Worm (Caenorhabditis elegans) whole organism, L3 larva: ENCODE measurements around the gene F20G2.1.

Experiments used
- R02D3.7 ChIP-seq: fragments of 150-350 bp; optimal IDR thresholded peaks from 2 replicates; lab custom pipeline; 2014; ENCODE audit warnings: missing biosample characterization, missing genetic modification characterization
- ZK546.5 ChIP-seq: sonication (generic microtip); optimal IDR thresholded peaks from 2 replicates; lab custom pipeline; 2017; ENCODE audit warnings: missing biosample characterization, missing genetic modification characterization
- aly-2 ChIP-seq: fragments of 150-350 bp; optimal IDR thresholded peaks from 2 replicates; lab custom pipeline; 2014; ENCODE audit warnings: missing biosample characterization, missing genetic modification characterization
- ama-1 ChIP-seq: fragments of 150-350 bp; optimal IDR thresholded peaks from 2 replicates; lab custom pipeline; 2018
- ceh-16 ChIP-seq: sonication (generic microtip); optimal IDR thresholded peaks from 2 replicates; lab custom pipeline; 2017; ENCODE audit warnings: missing biosample characterization, missing genetic modification characterization
- ceh-28 ChIP-seq: fragments of 150-350 bp; optimal IDR thresholded peaks from 2 replicates; lab custom pipeline; 2014; ENCODE audit warnings: missing biosample characterization, missing genetic modification reagents, missing genetic modification characterization
- ceh-82 ChIP-seq: fragments of 150-350 bp; optimal IDR thresholded peaks from 2 replicates; lab custom pipeline; 2014; ENCODE audit warnings: missing biosample characterization, missing genetic modification characterization
- daf-12 ChIP-seq: fragments of 150-350 bp; optimal IDR thresholded peaks from 2 replicates; lab custom pipeline; 2014; ENCODE audit warnings: missing biosample characterization, missing genetic modification reagents, missing genetic modification characterization
- egl-27 ChIP-seq: sonication (generic microtip); optimal IDR thresholded peaks from 4 replicates; lab custom pipeline; 2017; ENCODE audit warnings: missing biosample characterization, missing genetic modification reagents, missing genetic modification characterization
- egl-5 ChIP-seq: fragments of 150-350 bp; optimal IDR thresholded peaks from 2 replicates; lab custom pipeline; 2017; ENCODE audit warnings: missing biosample characterization, missing genetic modification reagents, missing genetic modification characterization, inconsistent platforms
- elt-1 ChIP-seq: fragments of 150-350 bp; optimal IDR thresholded peaks from 2 replicates; lab custom pipeline; 2014; ENCODE audit warnings: missing biosample characterization, missing genetic modification characterization
- elt-2 ChIP-seq: sonication (generic microtip); optimal IDR thresholded peaks from 2 replicates; lab custom pipeline; 2016; ENCODE audit warnings: missing genetic modification reagents, mild to moderate bottlenecking, missing genetic modification characterization, missing compliant biosample characterization
- elt-3 ChIP-seq, 3 experiments: fragments of 150-350 bp in 1 of 3; sonication (generic microtip) in 2 of 3; optimal IDR thresholded peaks; 2 replicates in 2 of 3; 4 replicates in 1 of 3; lab custom pipeline; 2014 to 2017; ENCODE audit warnings: missing biosample characterization in 3 of 3, missing genetic modification characterization in 3 of 3
- eor-1 ChIP-seq, 2 experiments: fragments of 150-350 bp; optimal IDR thresholded peaks; 2 replicates each; lab custom pipeline; 2014 to 2018; ENCODE audit warnings: missing biosample characterization in 2 of 2, missing genetic modification characterization in 2 of 2
- fkh-10 ChIP-seq: sonication (generic microtip); optimal IDR thresholded peaks from 2 replicates; lab custom pipeline; 2017; ENCODE audit warnings: missing biosample characterization, missing genetic modification reagents, missing genetic modification characterization
- fkh-2 ChIP-seq: fragments of 150-350 bp; optimal IDR thresholded peaks from 2 replicates; lab custom pipeline; 2014; ENCODE audit warnings: missing biosample characterization, missing genetic modification reagents, missing genetic modification characterization
- fos-1 ChIP-seq: fragments of 150-350 bp; optimal IDR thresholded peaks from 2 replicates; lab custom pipeline; 2014; ENCODE audit warnings: missing biosample characterization, missing genetic modification characterization
- hmg-11 ChIP-seq: sonication (generic microtip); optimal IDR thresholded peaks from 2 replicates; lab custom pipeline; 2016; ENCODE audit warnings: missing genetic modification characterization, missing compliant biosample characterization
- jun-1 ChIP-seq: fragments of 150-350 bp; optimal IDR thresholded peaks from 2 replicates; lab custom pipeline; 2014; ENCODE audit warnings: missing biosample characterization, missing genetic modification reagents, missing genetic modification characterization
- lin-39 ChIP-seq: fragments of 150-350 bp; optimal IDR thresholded peaks from 2 replicates; lab custom pipeline; 2018; ENCODE audit warnings: missing biosample characterization, missing genetic modification reagents, missing genetic modification characterization
- lsy-12 ChIP-seq: sonication (generic microtip); optimal IDR thresholded peaks from 2 replicates; lab custom pipeline; 2016; ENCODE audit warnings: mild to moderate bottlenecking, missing genetic modification characterization, missing compliant biosample characterization
- mdl-1 ChIP-seq: fragments of 150-350 bp; optimal IDR thresholded peaks from 2 replicates; lab custom pipeline; 2014; ENCODE audit warnings: missing biosample characterization, missing genetic modification characterization
- mml-1 ChIP-seq: fragments of 150-350 bp; sonication (generic microtip); optimal IDR thresholded peaks from 3 replicates; lab custom pipeline; 2014; ENCODE audit warnings: missing biosample characterization, missing genetic modification characterization
- nfya-1 ChIP-seq: sonication (generic microtip); optimal IDR thresholded peaks from 2 replicates; lab custom pipeline; 2017; ENCODE audit warnings: missing genetic modification characterization, mild to moderate bottlenecking, missing compliant biosample characterization, antibody characterized with exemption, moderate library complexity; ENCODE audit not compliant: insufficient read depth
- nhr-11 ChIP-seq: fragments of 150-350 bp; optimal IDR thresholded peaks from 2 replicates; lab custom pipeline; 2014; ENCODE audit warnings: missing biosample characterization, missing genetic modification characterization
- nhr-12 ChIP-seq: fragments of 150-350 bp; optimal IDR thresholded peaks from 2 replicates; lab custom pipeline; 2014; ENCODE audit warnings: missing biosample characterization, missing genetic modification characterization
- nhr-23 ChIP-seq: fragments of 150-350 bp; optimal IDR thresholded peaks from 2 replicates; lab custom pipeline; 2014; ENCODE audit warnings: missing biosample characterization, missing genetic modification reagents, missing genetic modification characterization
- nhr-25 ChIP-seq: sonication (generic microtip); optimal IDR thresholded peaks from 2 replicates; lab custom pipeline; 2017; ENCODE audit warnings: missing biosample characterization, missing genetic modification characterization
- nhr-28 ChIP-seq: fragments of 150-350 bp; optimal IDR thresholded peaks from 2 replicates; lab custom pipeline; 2014; ENCODE audit warnings: missing biosample characterization, missing genetic modification characterization
- nhr-43 ChIP-seq: sonication (generic microtip); optimal IDR thresholded peaks from 2 replicates; lab custom pipeline; 2016; ENCODE audit warnings: mild to moderate bottlenecking, missing genetic modification characterization, missing compliant biosample characterization; ENCODE audit not compliant: poor library complexity, severe bottlenecking
- nhr-67 ChIP-seq: fragments of 150-350 bp; optimal IDR thresholded peaks from 2 replicates; lab custom pipeline; 2014; ENCODE audit warnings: missing biosample characterization, missing genetic modification characterization
- pha-4 ChIP-seq: fragments of 150-350 bp; optimal IDR thresholded peaks from 2 replicates; lab custom pipeline; 2014; ENCODE audit warnings: missing biosample characterization, missing genetic modification reagents, missing genetic modification characterization
- pqm-1 ChIP-seq: fragments of 150-350 bp; optimal IDR thresholded peaks from 2 replicates; lab custom pipeline; 2017; ENCODE audit warnings: missing biosample characterization, missing genetic modification characterization, inconsistent platforms
- sea-2 ChIP-seq: fragments of 150-350 bp; sonication (generic microtip); optimal IDR thresholded peaks from 4 replicates; lab custom pipeline; 2014; ENCODE audit warnings: missing biosample characterization, missing genetic modification reagents, missing genetic modification characterization
- skn-1 ChIP-seq: fragments of 150-350 bp; optimal IDR thresholded peaks from 2 replicates; lab custom pipeline; 2014; ENCODE audit warnings: missing biosample characterization, missing genetic modification characterization
- tbx-2 ChIP-seq: sonication (generic microtip); optimal IDR thresholded peaks from 2 replicates; lab custom pipeline; 2016; ENCODE audit warnings: mild to moderate bottlenecking, missing genetic modification characterization, missing compliant biosample characterization
- unc-62 ChIP-seq: fragments of 150-350 bp; sonication (generic microtip); optimal IDR thresholded peaks from 4 replicates; lab custom pipeline; 2014; ENCODE audit warnings: missing biosample characterization, missing genetic modification reagents, missing genetic modification characterization
- ztf-11 ChIP-seq: fragments of 150-350 bp; optimal IDR thresholded peaks from 2 replicates; lab custom pipeline; 2014; ENCODE audit warnings: missing biosample characterization, missing genetic modification characterization
- ztf-4 ChIP-seq: fragments of 150-350 bp; optimal IDR thresholded peaks from 2 replicates; lab custom pipeline; 2014; ENCODE audit warnings: missing biosample characterization, missing genetic modification characterization

The F20G2.1 gene

DNA sequence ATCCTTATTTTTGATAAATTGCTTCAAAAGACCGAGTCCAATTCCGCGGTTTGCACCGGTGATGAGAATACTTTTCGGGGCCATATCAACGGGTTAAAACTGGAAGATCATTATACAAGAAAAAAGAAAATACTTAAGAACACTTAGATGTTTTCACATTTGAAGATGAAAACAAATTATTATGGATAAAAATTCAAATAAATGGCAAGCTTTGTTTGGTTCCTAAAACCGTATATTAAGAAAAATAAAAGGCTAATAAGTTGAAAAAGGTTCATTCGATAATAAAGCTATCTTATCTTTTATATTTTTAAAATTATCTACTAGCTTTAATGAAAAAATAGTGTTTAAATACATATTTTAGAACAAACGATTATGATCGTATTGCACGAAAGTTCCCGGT is at the start of gene F20G2.1:
Gene F20G2.1 (minus strand): TSS at position 101 of the 400 bp plus-strand sequence.
- TF ChIP-seq ceh-16 (tag; lab: Kevin White, UChicago) (no peak), elt-3 (tag; optimal IDR thresholded peaks at IDR 0.05; lab: Kevin White, UChicago) (no peak), nfya-1 (tag; lab: Kevin White, UChicago) (no peak), fkh-10 (GFP tag; lab: Kevin White, UChicago) (no peak), ZK546.5 (tag; lab: Kevin White, UChicago) (no peak), lin-39 (no peak), elt-2 (tag; lab: Kevin White, UChicago) (no peak), daf-12 (no peak), nhr-67 (tag; lab: Kevin White, UChicago) (no peak), lsy-12 (tag; lab: Kevin White, UChicago) (no peak)

DNA sequence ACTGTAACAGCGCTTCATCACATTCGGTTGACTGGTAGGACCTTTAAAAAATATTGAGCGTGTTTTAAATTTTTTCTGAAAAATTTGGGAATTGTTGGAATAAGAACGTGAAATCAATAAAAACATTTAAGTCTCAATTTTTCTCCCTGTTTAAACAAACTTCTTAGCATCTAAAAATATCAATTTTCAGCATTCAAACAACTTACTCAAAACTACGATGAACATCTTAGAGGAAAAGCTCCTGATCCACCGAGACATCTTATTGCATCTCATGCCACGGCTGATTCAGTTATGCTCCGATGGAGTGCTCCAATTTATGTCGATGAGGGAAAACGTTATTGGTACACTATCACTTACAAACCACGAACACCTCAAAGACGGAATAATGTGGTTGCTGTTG is 45.8 kb upstream of the F20G2.1 start:
- TF ChIP-seq nhr-25 (no peak), elt-1 (no peak), pqm-1 (no peak), hmg-11 (tag; lab: Kevin White, UChicago) (no peak), tbx-2 (tag; lab: Kevin White, UChicago) (no peak), lsy-12 (tag; lab: Kevin White, UChicago) (no peak), nhr-43 (no peak), ceh-16 (tag; lab: Kevin White, UChicago) (no peak), egl-27 (no peak), fkh-10 (GFP tag; lab: Kevin White, UChicago) (no peak), mdl-1 (tag; lab: Kevin White, UChicago) (no peak), ztf-4 (no peak), skn-1 (tag; lab: Kevin White, UChicago) (no peak), R02D3.7 (tag; lab: Kevin White, UChicago) (no peak), nhr-11 (no peak)

DNA sequence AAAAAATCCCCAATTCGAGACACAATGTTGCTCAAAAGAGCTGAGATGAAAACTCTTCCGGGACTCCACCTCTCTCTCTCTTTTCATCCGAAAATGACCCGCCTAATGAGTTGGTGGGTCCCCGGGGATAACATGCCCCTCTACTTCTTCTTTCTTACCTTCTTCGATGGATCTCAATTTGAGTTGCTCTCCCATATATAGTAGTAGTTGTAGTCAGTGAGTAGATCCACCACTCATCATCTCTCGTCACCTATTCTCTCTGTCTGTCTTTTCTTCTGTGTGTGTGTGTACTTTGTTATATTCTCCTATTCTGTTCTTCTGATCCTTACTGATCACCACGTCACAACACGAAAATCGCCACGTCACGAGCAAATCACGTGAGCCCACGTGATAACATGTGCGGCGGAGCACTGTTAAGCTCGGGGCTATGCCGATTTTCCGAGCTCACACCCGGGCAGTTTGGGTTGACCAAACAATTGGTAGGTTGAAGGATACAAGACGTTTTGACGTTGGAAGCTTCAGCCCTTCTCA is 42.9 kb upstream of the F20G2.1 start, which contains the start of gene twk-32:
Gene twk-32 (plus strand): TSS at position 396 of the 531 bp plus-strand sequence.
- no peak for TF ChIP-seq mdl-1 (tag; lab: Kevin White, UChicago)
- no peak for TF ChIP-seq fkh-10 (GFP tag; lab: Kevin White, UChicago)
- peak; percentile 73 for TF ChIP-seq ama-1 (lab: Kevin White, UChicago)
- TF ChIP-seq pha-4, result peak; percentile 34
- peak; percentile 22 for TF ChIP-seq mml-1 (tag; lab: Kevin White, UChicago)

DNA sequence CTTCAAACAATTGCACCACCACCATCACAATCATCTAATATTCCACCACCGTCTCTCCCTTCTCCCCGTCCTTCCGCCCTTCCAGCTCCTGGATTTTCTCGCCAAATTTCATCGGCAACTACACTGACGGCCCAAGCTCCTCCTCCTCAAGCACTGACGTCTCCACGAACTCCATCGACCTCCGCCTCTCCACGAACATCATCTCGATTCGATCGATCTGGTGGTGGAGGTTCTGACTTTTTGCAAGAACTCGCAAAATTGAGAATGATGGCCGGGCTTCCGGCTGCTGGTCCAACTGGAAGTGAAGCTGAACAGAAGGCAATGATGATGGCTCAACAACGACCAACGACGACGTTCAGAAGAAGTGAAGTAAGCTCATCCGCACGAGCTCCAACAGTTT is 40.7 kb upstream of the F20G2.1 start:
- TF ChIP-seq ama-1 (lab: Kevin White, UChicago), result peak; percentile 36
- no peak for TF ChIP-seq hmg-11 (tag; lab: Kevin White, UChicago)
- TF ChIP-seq nhr-11, result no peak

DNA sequence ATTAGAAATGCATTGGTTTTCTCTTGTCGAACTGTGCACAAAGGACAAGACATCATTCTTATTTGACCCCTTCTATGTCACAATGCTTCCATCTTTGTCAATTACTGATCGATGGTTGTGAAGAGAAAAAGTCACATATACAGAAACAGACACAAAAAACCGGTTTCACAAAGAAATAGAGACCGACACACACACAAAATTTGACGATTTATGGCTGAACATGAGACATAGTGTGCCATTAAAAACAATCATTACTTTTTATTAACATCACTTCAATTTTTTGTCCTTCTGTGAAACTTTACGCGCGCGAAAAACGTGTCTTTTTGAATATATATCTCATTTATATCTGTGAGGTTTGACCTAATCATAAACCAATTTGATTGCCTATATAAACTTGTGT is 37.2 kb upstream of the F20G2.1 start:
- TF ChIP-seq elt-2 (tag; lab: Kevin White, UChicago), result no peak
- peak; percentile 20 for TF ChIP-seq nhr-43
- peak; percentile 84 for TF ChIP-seq nhr-23
- peak; percentile 79 for TF ChIP-seq nhr-25
- TF ChIP-seq egl-5 (tag; lab: Kevin White, UChicago), result peak; percentile 73
- no peak for TF ChIP-seq nhr-11

DNA sequence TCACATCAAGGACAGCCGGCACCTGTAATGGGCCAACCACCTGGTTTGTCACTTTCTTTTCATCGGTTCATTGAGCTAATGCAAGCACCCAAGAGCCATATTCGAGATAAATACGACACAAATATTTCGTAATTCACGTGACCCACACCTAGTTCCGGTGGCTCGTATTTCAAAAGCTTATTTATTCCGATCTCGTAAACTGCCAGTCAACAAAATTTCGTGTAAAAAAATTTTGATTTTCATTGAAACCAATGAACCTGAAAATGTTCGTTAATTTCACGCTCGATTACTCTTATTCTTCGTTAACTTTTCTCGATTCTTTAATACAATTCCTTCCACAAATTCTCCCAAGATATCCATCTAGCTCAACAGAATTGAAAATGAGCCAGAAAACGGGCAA is 36.7 kb upstream of the F20G2.1 start:
- TF ChIP-seq tbx-2 (tag; lab: Kevin White, UChicago), result no peak
- no peak for TF ChIP-seq sea-2 (GFP tag; lab: Kevin White, UChicago)
- no peak for TF ChIP-seq fkh-2 (tag; lab: Kevin White, UChicago)
- no peak for TF ChIP-seq aly-2 (tag; lab: Kevin White, UChicago)

DNA sequence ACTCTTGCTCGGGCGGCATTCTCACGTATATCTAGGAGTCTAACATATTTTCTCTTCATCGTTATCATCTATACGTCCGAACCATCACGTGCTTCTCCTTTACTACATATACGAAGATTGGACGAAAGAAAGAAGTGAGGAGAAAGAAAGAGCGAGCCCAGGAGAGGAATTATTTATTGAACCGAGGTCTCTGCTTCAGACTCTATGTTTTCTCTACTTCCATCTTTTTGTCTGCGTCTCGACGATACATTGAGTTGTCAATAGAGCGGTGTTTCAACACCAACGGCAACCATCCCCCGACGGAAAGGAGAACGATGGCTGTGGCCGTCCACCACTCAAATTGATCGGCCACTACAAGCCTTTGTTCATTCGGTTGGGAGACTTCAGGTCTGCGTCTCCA is 36.0 kb upstream of the F20G2.1 start:
- TF ChIP-seq mml-1 (tag; lab: Kevin White, UChicago) (no peak), jun-1 (tag; lab: Kevin White, UChicago) (peak; percentile 90), pha-4 (peak; percentile 99), lsy-12 (tag; lab: Kevin White, UChicago) (peak; percentile 81), nfya-1 (tag; lab: Kevin White, UChicago) (peak; percentile 95), unc-62 (peak; percentile 60), egl-5 (tag; lab: Kevin White, UChicago) (peak; percentile 80), ceh-16 (tag; lab: Kevin White, UChicago) (no peak), mdl-1 (tag; lab: Kevin White, UChicago) (peak; percentile 44), ztf-4 (no peak), ceh-82 (tag; lab: Kevin White, UChicago) (peak; percentile 50), ceh-28 (tag; lab: Kevin White, UChicago) (peak; percentile 84), nhr-43 (peak; percentile 20), lin-39 (peak; percentile 96), R02D3.7 (tag; lab: Kevin White, UChicago) (peak; percentile 19), nhr-28 (tag; lab: Kevin White, UChicago) (no peak), fos-1 (peak; percentile 0), ztf-11 (tag; lab: Kevin White, UChicago) (no peak), egl-27 (no peak), nhr-12 (tag; lab: Kevin White, UChicago) (no peak), eor-1 (tag; optimal IDR thresholded peaks at IDR 0.05; lab: Kevin White, UChicago) (no peak)
